ENCODE assay signal across 8 worm cellular contexts in the genomic region with DNA sequence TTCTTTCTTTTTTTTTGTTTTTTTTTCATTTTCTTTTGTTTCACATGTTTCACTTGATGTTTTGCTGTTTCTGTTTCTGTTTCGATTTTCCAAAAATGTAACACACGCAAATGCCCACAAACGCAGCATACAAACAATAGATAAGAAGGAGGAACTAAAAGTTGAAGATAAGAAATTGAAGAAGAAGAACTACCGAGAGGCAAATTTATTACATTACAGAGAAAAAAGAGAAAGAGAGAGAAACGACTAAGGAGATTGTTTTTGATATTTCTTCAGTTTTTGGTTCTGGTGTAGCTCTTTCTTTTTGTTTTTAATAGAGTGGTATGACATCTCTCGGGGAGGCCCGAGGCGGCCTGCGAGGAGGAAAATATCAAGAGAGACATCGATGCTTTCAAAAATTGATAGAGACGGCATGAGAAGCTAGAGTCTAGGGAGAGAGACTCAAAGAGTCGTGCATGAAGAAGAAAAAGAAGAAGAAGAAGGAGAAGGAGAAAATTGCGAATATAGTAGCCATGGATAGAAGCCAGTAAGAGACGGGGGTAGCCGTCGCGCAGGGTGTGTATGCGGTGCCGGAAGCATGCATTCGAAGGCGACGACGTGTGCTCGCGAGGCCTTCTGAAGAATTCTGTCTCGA.
TF ChIP-seq lines count a peak whose summit lies in the region.

No protein-coding gene starts in this region.

TF ChIP-seq in whole organism, L1 larva, 84 proteins besides CTCF, POLR2A, EP300 and RAD21 (continues in another document):
- TF ChIP-seq tbx-2 (tag; optimal IDR thresholded peaks at IDR 0.05; lab: Kevin White, UChicago) (peak; percentile 64), dsc-1 (tag; optimal IDR thresholded peaks at IDR 0.05; lab: Kevin White, UChicago) (peak; percentile 36), mab-9 (GFP tag; IDR thresholded peaks at IDR 0.05; lab: Robert Waterston, UW) (0 out of 2 replicates have a peak, but pooled peaks have one; percentile 25), fkh-8 (tag; optimal IDR thresholded peaks at IDR 0.05; lab: Kevin White, UChicago) (peak; percentile 74), nhr-20 (tag; optimal IDR thresholded peaks at IDR 0.05; lab: Kevin White, UChicago) (peak; percentile 82), efl-1 (optimal IDR thresholded peaks at IDR 0.05; lab: Kevin White, UChicago) (no peak), efl-1 (GFP tag; optimal IDR thresholded peaks at IDR 0.05 in 1 of 2; lab: Kevin White, UChicago) (no peak), fkh-10 (GFP tag; optimal IDR thresholded peaks at IDR 0.05; lab: Kevin White, UChicago) (peak; percentile 36), elt-2 (tag; optimal IDR thresholded peaks at IDR 0.05; lab: Kevin White, UChicago) (peak; percentile 62), isw-1 (GFP tag; IDR thresholded peaks at IDR 0.05; lab: Robert Waterston, UW) (peak; percentile 17; the same call in 1 of the 2 replicates)

TF ChIP-seq in whole organism, L2 larva, 48 proteins besides CTCF, POLR2A, EP300 and RAD21 (continues in another document):
- TF ChIP-seq unc-55 (GFP tag; optimal IDR thresholded peaks at IDR 0.05; lab: Kevin White, UChicago) (peak; percentile 60), egl-27 (tag; optimal IDR thresholded peaks at IDR 0.05; lab: Kevin White, UChicago) (peak; percentile 12), nhr-77 (tag; optimal IDR thresholded peaks at IDR 0.05; lab: Kevin White, UChicago) (no peak), fos-1 (tag; optimal IDR thresholded peaks at IDR 0.05; lab: Kevin White, UChicago) (peak; percentile 82), unc-39 (tag; optimal IDR thresholded peaks at IDR 0.05; lab: Kevin White, UChicago) (no peak), peb-1 (tag; optimal IDR thresholded peaks at IDR 0.05; lab: Kevin White, UChicago) (no peak), mbf-1 (tag; optimal IDR thresholded peaks at IDR 0.05; lab: Kevin White, UChicago) (no peak), snpc-4 (tag; optimal IDR thresholded peaks at IDR 0.05; lab: Kevin White, UChicago) (no peak), nhr-6 (tag; optimal IDR thresholded peaks at IDR 0.05; lab: Kevin White, UChicago) (no peak), nhr-10 (tag; optimal IDR thresholded peaks at IDR 0.05; lab: Kevin White, UChicago) (no peak), unc-62 (GFP tag; optimal IDR thresholded peaks at IDR 0.05; lab: Kevin White, UChicago) (no peak)

TF ChIP-seq in whole organism, L3 larva, 47 proteins besides CTCF, POLR2A, EP300 and RAD21 (continues in another document):
- TF ChIP-seq lin-15B (tag; optimal IDR thresholded peaks at IDR 0.05; lab: Kevin White, UChicago) (no peak), egl-27 (tag; optimal IDR thresholded peaks at IDR 0.05; lab: Kevin White, UChicago) (no peak), jun-1 (tag; optimal IDR thresholded peaks at IDR 0.05; lab: Kevin White, UChicago) (peak; percentile 45), R02D3.7 (tag; optimal IDR thresholded peaks at IDR 0.05; lab: Kevin White, UChicago) (no peak), ZK546.5 (tag; optimal IDR thresholded peaks at IDR 0.05; lab: Kevin White, UChicago) (no peak), tbx-2 (tag; optimal IDR thresholded peaks at IDR 0.05; lab: Kevin White, UChicago) (no peak), elt-2 (tag; optimal IDR thresholded peaks at IDR 0.05; lab: Kevin White, UChicago) (peak; percentile 88), hmg-11 (tag; optimal IDR thresholded peaks at IDR 0.05; lab: Kevin White, UChicago) (peak; percentile 26), eor-1 (tag; optimal IDR thresholded peaks at IDR 0.05; lab: Kevin White, UChicago) (no peak), pha-4 (tag; optimal IDR thresholded peaks at IDR 0.05; lab: Kevin White, UChicago) (peak; percentile 48), ceh-28 (tag; optimal IDR thresholded peaks at IDR 0.05; lab: Kevin White, UChicago) (no peak)

TF ChIP-seq in whole organism, L4 larva, 104 proteins besides CTCF, POLR2A, EP300 and RAD21 (continues in another document):
- TF ChIP-seq nhr-11 (tag; optimal IDR thresholded peaks at IDR 0.05; lab: Kevin White, UChicago) (peak; percentile 82), mes-2 (tag; optimal IDR thresholded peaks at IDR 0.05; lab: Kevin White, UChicago; ENCODE audit: poor library complexity, severe bottlenecking) (peak; percentile 35), egl-43 (GFP tag; IDR thresholded peaks at IDR 0.05; lab: Robert Waterston, UW) (peak; percentile 67), nhr-28 (tag; optimal IDR thresholded peaks at IDR 0.05; lab: Kevin White, UChicago) (peak; percentile 71), nhr-6 (tag; optimal IDR thresholded peaks at IDR 0.05; lab: Kevin White, UChicago) (peak; percentile 38), T20F7.1 (GFP tag; optimal IDR thresholded peaks at IDR 0.05; lab: Kevin White, UChicago) (peak; percentile 4), mep-1 (tag; optimal IDR thresholded peaks at IDR 0.05; lab: Kevin White, UChicago) (peak; percentile 16), dve-1 (tag; optimal IDR thresholded peaks at IDR 0.05; lab: Kevin White, UChicago; ENCODE audit: insufficient read depth) (peak; percentile 63), fos-1 (tag; optimal IDR thresholded peaks at IDR 0.05; lab: Kevin White, UChicago) (no peak), lin-1 (GFP tag; IDR thresholded peaks at IDR 0.05; lab: Robert Waterston, UW) (no peak)

TF ChIP-seq in whole organism, early embryonic, 17 proteins besides CTCF, POLR2A, EP300 and RAD21:
- TF ChIP-seq B0310.2 (tag; optimal IDR thresholded peaks at IDR 0.05; lab: Kevin White, UChicago) (no peak), hmg-4 (GFP tag; optimal IDR thresholded peaks at IDR 0.05; lab: Kevin White, UChicago) (peak; percentile 17)

TF ChIP-seq in whole organism, late embryonic, 69 proteins besides CTCF, POLR2A, EP300 and RAD21 (continues in another document):
- TF ChIP-seq tbx-2 (tag; optimal IDR thresholded peaks at IDR 0.05; lab: Kevin White, UChicago) (peak; percentile 13), pqm-1 (tag; optimal IDR thresholded peaks at IDR 0.05; lab: Kevin White, UChicago) (no peak), elt-4 (tag; optimal IDR thresholded peaks at IDR 0.05; lab: Kevin White, UChicago) (no peak), mec-3 (tag; optimal IDR thresholded peaks at IDR 0.05; lab: Kevin White, UChicago; ENCODE audit: borderline replicate concordance) (no peak), gmeb-2 (tag; optimal IDR thresholded peaks at IDR 0.05; lab: Kevin White, UChicago) (no peak), unc-42 (tag; optimal IDR thresholded peaks at IDR 0.05; lab: Kevin White, UChicago) (peak; percentile 64), ceh-31 (tag; optimal IDR thresholded peaks at IDR 0.05; lab: Kevin White, UChicago) (peak; percentile 48), ceh-14 (tag; optimal IDR thresholded peaks at IDR 0.05; lab: Kevin White, UChicago) (peak; percentile 45), syd-9 (tag; optimal IDR thresholded peaks at IDR 0.05; lab: Kevin White, UChicago) (no peak), K02D7.2 (tag; optimal IDR thresholded peaks at IDR 0.05; lab: Kevin White, UChicago) (no peak), ceh-48 (tag; optimal IDR thresholded peaks at IDR 0.05; lab: Kevin White, UChicago) (no peak), sdc-2 (tag; optimal IDR thresholded peaks at IDR 0.05; lab: Kevin White, UChicago) (peak; percentile 78), fkh-6 (tag; optimal IDR thresholded peaks at IDR 0.05; lab: Kevin White, UChicago) (no peak), dve-1 (tag; optimal IDR thresholded peaks at IDR 0.05; lab: Kevin White, UChicago) (no peak), ceh-19 (GFP tag; optimal IDR thresholded peaks at IDR 0.05; lab: Kevin White, UChicago) (no peak)

TF ChIP-seq in whole organism, mixed stage, embryonic, 35 proteins besides CTCF, POLR2A, EP300 and RAD21:
- TF ChIP-seq nhr-237 (tag; optimal IDR thresholded peaks at IDR 0.05; lab: Kevin White, UChicago) (no peak), M03D4.4 (tag; optimal IDR thresholded peaks at IDR 0.05; lab: Kevin White, UChicago) (peak; percentile 34), mls-2 (tag; optimal IDR thresholded peaks at IDR 0.05; lab: Kevin White, UChicago) (peak; percentile 59), ces-1 (GFP tag; optimal IDR thresholded peaks at IDR 0.05; lab: Kevin White, UChicago) (peak; percentile 51), ham-2 (GFP tag; optimal IDR thresholded peaks at IDR 0.05; lab: Kevin White, UChicago) (peak; percentile 18)

TF ChIP-seq in whole organism, young adult, 124 proteins besides CTCF, POLR2A, EP300 and RAD21:
- TF ChIP-seq cebp-1 (GFP tag; IDR thresholded peaks at IDR 0.05; lab: Robert Waterston, UW): no peak
- TF ChIP-seq cebp-1 (tag; optimal IDR thresholded peaks at IDR 0.05; lab: Kevin White, UChicago): peak; percentile 26
- peak; percentile 87 for TF ChIP-seq zfh-2 (GFP tag; conservative IDR thresholded peaks at IDR 0.05; lab: Robert Waterston, UW)
- TF ChIP-seq lin-35 (GFP tag; optimal IDR thresholded peaks at IDR 0.05; lab: Kevin White, UChicago): peak in 1 of 3 experiments; percentile 19
- peak; percentile 65 for TF ChIP-seq nhr-80 (tag; optimal IDR thresholded peaks at IDR 0.05; lab: Kevin White, UChicago)
- TF ChIP-seq K12H6.12 (tag; optimal IDR thresholded peaks at IDR 0.05; lab: Kevin White, UChicago): peak; percentile 43
- no peak for TF ChIP-seq Y95B8A.8 (GFP tag; IDR thresholded peaks at IDR 0.05; lab: Robert Waterston, UW)
- peak; percentile 21 for TF ChIP-seq lin-40 (tag; optimal IDR thresholded peaks at IDR 0.05; lab: Kevin White, UChicago)
- no peak for TF ChIP-seq T07F8.4 (tag; optimal IDR thresholded peaks at IDR 0.05; lab: Kevin White, UChicago)
- TF ChIP-seq F23B12.7 (tag; optimal IDR thresholded peaks at IDR 0.05; lab: Kevin White, UChicago; ENCODE audit: insufficient read depth): peak; percentile 11
- TF ChIP-seq somi-1 (GFP tag; optimal IDR thresholded peaks at IDR 0.05; lab: Kevin White, UChicago): peak; percentile 9
- 0 out of 2 replicates have a peak, but pooled peaks have one; percentile 15 for TF ChIP-seq dox-1 (GFP tag; IDR thresholded peaks at IDR 0.05; lab: Robert Waterston, UW)
- no peak for TF ChIP-seq lag-1 (GFP tag; IDR thresholded peaks at IDR 0.05; lab: Robert Waterston, UW)
- TF ChIP-seq F22D6.2 (tag; optimal IDR thresholded peaks at IDR 0.05; lab: Kevin White, UChicago): no peak
